Fruit fly (Drosophila melanogaster) whole organism, pupa: Measurements from ENCODE around the gene CG32755.

ENCODE experiments used
- CG14655 ChIP-seq: fragments of 200-800 bp; sonication (Bioruptor generic); optimal IDR thresholded peaks from 3 replicates; lab custom pipeline; 2017; ENCODE audit warnings: mild to moderate bottlenecking, missing biosample characterization, missing genetic modification reagents, missing genetic modification characterization
- CG15710 ChIP-seq: fragments of 200-800 bp; sonication (Bioruptor generic); optimal IDR thresholded peaks from 2 replicates; lab custom pipeline; 2018; ENCODE audit warnings: missing biosample characterization, mild to moderate bottlenecking, missing genetic modification characterization, moderate library complexity
- CG32121 ChIP-seq: fragments of 200-800 bp; sonication (Bioruptor generic); IDR thresholded peaks from 2 replicates; pipeline ENCODE4 v1.3.6; 2022; ENCODE audit warnings: missing biosample characterization, missing genetic modification characterization
- CG34367 ChIP-seq: fragments of 200-800 bp; sonication (Bioruptor generic); optimal IDR thresholded peaks from 2 replicates; lab custom pipeline; 2018; ENCODE audit warnings: missing biosample characterization, mild to moderate bottlenecking, missing genetic modification characterization
- CG8159 ChIP-seq: fragments of 200-800 bp; sonication (Bioruptor generic); optimal IDR thresholded peaks from 3 replicates; lab custom pipeline; 2018; ENCODE audit warnings: missing biosample characterization, mild to moderate bottlenecking, missing genetic modification characterization, moderate library complexity
- EcR ChIP-seq: fragments of 200-800 bp; sonication (Bioruptor generic); optimal IDR thresholded peaks from 3 replicates; lab custom pipeline; 2019; ENCODE audit warnings: missing biosample characterization, missing genetic modification characterization, mild to moderate bottlenecking, moderate library complexity, missing genetic modification reagents
- Ets98B ChIP-seq: fragments of 200-800 bp; sonication (Bioruptor generic); IDR thresholded peaks from 2 replicates; pipeline ENCODE4 v1.3.6; 2022; ENCODE audit warnings: missing biosample characterization, missing genetic modification characterization
- Pif1B ChIP-seq: fragments of 200-800 bp; sonication (Bioruptor generic); optimal IDR thresholded peaks from 3 replicates; lab custom pipeline; 2016; ENCODE audit warnings: missing biosample characterization, missing genetic modification characterization
- Snoo ChIP-seq: fragments of 200-800 bp; sonication (Bioruptor generic); optimal IDR thresholded peaks from 3 replicates; lab custom pipeline; 2017; ENCODE audit warnings: missing biosample characterization, mild to moderate bottlenecking, missing genetic modification characterization, inconsistent platforms
- rn ChIP-seq: fragments of 200-800 bp; sonication (Bioruptor generic); IDR thresholded peaks from 2 replicates; pipeline ENCODE4 v1.3.6; 2022; ENCODE audit warnings: missing biosample characterization, missing genetic modification characterization

- TF ChIP-seq CG32121: no peak
- no peak for TF ChIP-seq EcR (GFP tag; lab: Kevin White, UChicago)
- TF ChIP-seq CG14655 (GFP tag; lab: Kevin White, UChicago): peak; percentile 26
- TF ChIP-seq Snoo: no peak
- no peak for TF ChIP-seq CG34367 (tag; lab: Kevin White, UChicago)
- no peak for TF ChIP-seq rn (GFP tag; lab: Robert Waterston, UW)
- no peak for TF ChIP-seq Ets98B (GFP tag; lab: Robert Waterston, UW)
- TF ChIP-seq CG15710: no peak
- no peak for TF ChIP-seq CG8159 (tag; lab: Kevin White, UChicago)
- no peak for TF ChIP-seq Pif1B (GFP tag; lab: Kevin White, UChicago)
Observed at dm6 chrX:5989368-5989767, 39.3 kb downstream of the CG32755 start.
